Worm (Caenorhabditis elegans) whole organism, midembryonic: Measurements from ENCODE around the gene Y48B6A.13.
A peak's percentile ranks its signal among the peaks of the same experiment; 100 is the strongest.

Source experiments
- T22C8.4 ChIP-seq: fragments of 200-800 bp; sonication (Bioruptor generic); IDR thresholded peaks from 2 replicates; pipeline ENCODE4 v1.3.6; 2022; ENCODE audit warnings: missing genetic modification characterization, missing compliant biosample characterization
- cog-1 ChIP-seq: sonication (generic microtip); optimal IDR thresholded peaks from 2 replicates; lab custom pipeline; 2016; ENCODE audit warnings: missing genetic modification characterization, missing compliant biosample characterization
- flt-1 ChIP-seq: fragments of 200-800 bp; sonication (Bioruptor generic); IDR thresholded peaks from 2 replicates; pipeline ENCODE4 v1.3.6; 2022; ENCODE audit warnings: missing genetic modification characterization, missing compliant biosample characterization
- klf-2 ChIP-seq: fragments of 200-800 bp; sonication (Bioruptor generic); conservative IDR thresholded peaks from 2 replicates; pipeline ENCODE4 v1.3.6; 2022; ENCODE audit warnings: missing genetic modification reagents, missing genetic modification characterization, missing compliant biosample characterization
- med-1 ChIP-seq: sonication (generic microtip); optimal IDR thresholded peaks from 2 replicates; lab custom pipeline; 2017; ENCODE audit warnings: missing genetic modification characterization, mild to moderate bottlenecking, missing compliant biosample characterization, antibody characterized with exemption, missing genetic modification reagents; ENCODE audit not compliant: insufficient read depth
- ref-1 ChIP-seq: fragments of 200-800 bp; sonication (Bioruptor generic); conservative IDR thresholded peaks from 2 replicates; pipeline ENCODE4 v1.3.6; 2022; ENCODE audit warnings: missing genetic modification reagents, missing genetic modification characterization, missing compliant biosample characterization
- tab-1 ChIP-seq: fragments of 200-800 bp; sonication (Bioruptor generic); IDR thresholded peaks from 2 replicates; pipeline ENCODE4 v1.3.6; 2022; ENCODE audit warnings: missing genetic modification characterization, missing compliant biosample characterization
- ztf-23 ChIP-seq: fragments of 200-800 bp; sonication (Bioruptor generic); IDR thresholded peaks from 2 replicates; pipeline ENCODE4 v1.3.6; 2022; ENCODE audit warnings: missing genetic modification reagents, missing genetic modification characterization, missing compliant biosample characterization
- ztf-29 ChIP-seq: fragments of 200-800 bp; sonication (Bioruptor generic); IDR thresholded peaks from 2 replicates; pipeline ENCODE4 v1.3.6; 2022; ENCODE audit warnings: missing genetic modification reagents, missing genetic modification characterization, missing compliant biosample characterization

Y48B6A.13 gene

DNA sequence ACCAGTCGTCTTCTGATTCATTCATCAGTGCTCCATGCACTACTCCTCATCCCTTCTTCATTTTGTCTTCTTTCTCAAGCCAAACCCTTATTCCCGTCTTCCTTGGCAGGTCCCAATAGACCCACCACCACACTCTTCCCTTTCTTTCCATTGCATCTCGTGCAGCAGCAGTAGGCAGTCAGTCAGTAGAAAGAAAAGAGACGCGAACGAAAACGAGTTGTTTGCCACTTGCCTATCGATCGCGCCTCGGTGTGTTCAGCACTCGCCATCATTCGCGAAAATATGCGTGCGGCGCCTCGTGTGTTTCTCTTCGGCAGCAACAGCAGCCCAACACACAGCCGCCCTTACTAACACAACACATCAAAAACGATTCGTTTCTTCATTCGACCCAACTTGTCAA lies 23.4 kb upstream of the Y48B6A.13 start:
- TF ChIP-seq T22C8.4 (peak; percentile 61; the same call in 1 of the 2 replicates), med-1 (peak; percentile 13), ztf-29 (GFP tag; lab: Robert Waterston, UW) (0 out of 2 replicates have a peak, but pooled peaks have one; percentile 5), ztf-23 (GFP tag; lab: Robert Waterston, UW) (peak; percentile 57; the same call in 1 of the 2 replicates), ref-1 (GFP tag; lab: Robert Waterston, UW) (no peak), flt-1 (GFP tag; lab: Robert Waterston, UW) (peak; percentile 71; the same call in 1 of the 2 replicates), klf-2 (GFP tag; lab: Robert Waterston, UW) (no peak)

DNA sequence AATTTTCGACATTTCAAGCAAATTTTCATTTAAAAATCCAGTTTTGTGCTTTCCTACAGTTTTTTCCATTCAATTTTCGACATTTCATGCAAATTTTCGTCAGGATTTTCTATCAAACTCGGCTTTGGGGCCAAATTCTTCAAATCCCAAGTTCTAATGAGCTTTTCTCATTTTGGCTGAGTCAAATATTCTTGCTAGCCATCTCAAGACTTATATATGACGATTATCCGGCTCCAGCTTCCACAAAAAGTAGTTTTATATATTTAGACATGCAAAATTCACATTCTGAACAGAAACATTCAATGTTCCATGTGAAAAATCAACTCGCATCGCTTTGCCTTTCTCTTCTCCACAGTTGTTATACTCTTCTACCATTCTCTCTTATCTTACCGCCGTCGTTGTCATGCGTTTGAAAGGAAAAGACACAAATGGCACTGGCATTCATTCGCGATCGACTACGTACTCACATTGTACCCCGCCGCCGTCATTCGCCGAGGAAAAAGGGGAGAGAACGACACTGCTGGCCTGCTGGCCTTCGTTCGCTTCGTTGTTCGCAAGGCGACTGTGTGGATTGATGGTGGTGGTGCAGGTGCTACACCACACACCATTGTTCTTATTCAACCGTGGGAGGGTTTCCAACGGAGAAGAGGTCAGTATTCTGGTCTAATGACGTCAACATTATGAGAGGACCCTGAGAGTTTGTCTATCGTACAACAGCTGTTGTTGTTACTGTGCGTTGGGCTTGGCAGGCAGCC lies 21.9 kb upstream of the Y48B6A.13 start:
- TF ChIP-seq med-1 (peak; percentile 24), flt-1 (GFP tag; lab: Robert Waterston, UW) (peak; percentile 69), ztf-29 (GFP tag; lab: Robert Waterston, UW) (no peak), T22C8.4 (no peak), cog-1 (tag; lab: Kevin White, UChicago) (no peak), ztf-23 (GFP tag; lab: Robert Waterston, UW) (no peak), ref-1 (GFP tag; lab: Robert Waterston, UW) (no peak), klf-2 (GFP tag; lab: Robert Waterston, UW) (no peak)

DNA sequence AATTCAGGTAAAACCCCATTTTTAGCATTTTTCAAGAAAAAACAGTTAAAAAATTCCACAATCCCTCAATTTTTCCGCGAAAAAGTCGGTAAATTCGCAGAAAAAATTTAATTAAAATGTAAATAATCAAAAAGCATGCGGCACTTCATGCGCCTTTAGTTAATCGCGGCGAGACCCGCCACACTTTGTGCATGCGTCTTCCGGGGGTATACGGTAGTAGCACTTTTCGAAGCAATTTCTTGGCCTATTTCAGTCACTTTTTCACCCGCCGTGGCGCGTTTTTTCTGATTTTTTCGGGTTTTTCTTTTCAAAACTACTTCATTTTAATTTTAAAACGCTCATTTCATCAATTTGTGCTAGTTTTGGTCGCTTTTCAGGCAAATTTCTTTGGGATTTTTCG lies 21.2 kb upstream of the Y48B6A.13 start:
- TF ChIP-seq T22C8.4: no peak
- TF ChIP-seq tab-1 (GFP tag; lab: Robert Waterston, UW): no peak
- no peak for TF ChIP-seq ztf-23 (GFP tag; lab: Robert Waterston, UW)
- no peak for TF ChIP-seq flt-1 (GFP tag; lab: Robert Waterston, UW)
- no peak for TF ChIP-seq ref-1 (GFP tag; lab: Robert Waterston, UW)
- no peak for TF ChIP-seq ztf-29 (GFP tag; lab: Robert Waterston, UW)
- no peak for TF ChIP-seq klf-2 (GFP tag; lab: Robert Waterston, UW)
- no peak for TF ChIP-seq med-1
- TF ChIP-seq cog-1 (tag; lab: Kevin White, UChicago): no peak

DNA sequence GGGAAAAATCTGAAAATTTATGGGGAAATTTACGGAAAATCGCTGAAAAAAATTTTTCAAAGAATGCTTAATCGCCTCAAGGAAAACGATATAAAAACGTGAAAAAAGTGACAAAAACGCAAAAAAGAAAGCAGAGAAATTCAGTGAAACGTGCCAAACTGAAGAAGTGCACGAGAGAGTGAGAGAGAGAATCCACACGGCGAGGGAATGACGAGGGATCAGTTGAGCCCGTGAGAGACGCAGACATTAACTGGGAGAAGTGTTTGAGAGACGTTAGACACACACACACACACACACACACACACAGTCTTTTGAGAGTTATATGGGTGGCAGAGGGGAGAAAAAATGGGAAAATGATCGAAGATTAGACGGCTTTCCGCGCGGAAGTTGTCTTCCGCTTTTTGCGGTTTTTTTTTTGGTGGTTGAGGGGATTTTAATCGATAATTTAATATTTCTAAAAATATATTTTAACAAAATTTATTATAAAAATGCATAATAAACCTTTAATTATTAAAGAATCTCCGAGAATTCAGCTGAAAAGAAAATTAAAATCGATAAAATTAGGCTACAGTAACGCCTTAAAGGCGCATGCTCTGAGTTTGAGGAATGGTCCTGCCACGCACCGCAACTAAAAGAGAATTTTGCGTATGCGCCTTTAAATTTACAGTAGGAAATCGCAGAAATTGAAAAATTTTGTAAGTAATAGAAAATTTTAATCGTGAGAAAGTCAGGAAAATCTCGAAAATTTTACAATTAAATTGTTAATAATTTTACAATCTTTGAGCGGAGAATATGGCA lies 18.6 kb upstream of the Y48B6A.13 start:
- TF ChIP-seq ztf-29 (GFP tag; lab: Robert Waterston, UW) (no peak), klf-2 (GFP tag; lab: Robert Waterston, UW) (no peak), ref-1 (GFP tag; lab: Robert Waterston, UW) (no peak), T22C8.4 (no peak), tab-1 (GFP tag; lab: Robert Waterston, UW) (no peak), flt-1 (GFP tag; lab: Robert Waterston, UW) (no peak), med-1 (no peak), ztf-23 (GFP tag; lab: Robert Waterston, UW) (no peak), cog-1 (tag; lab: Kevin White, UChicago) (no peak)

DNA sequence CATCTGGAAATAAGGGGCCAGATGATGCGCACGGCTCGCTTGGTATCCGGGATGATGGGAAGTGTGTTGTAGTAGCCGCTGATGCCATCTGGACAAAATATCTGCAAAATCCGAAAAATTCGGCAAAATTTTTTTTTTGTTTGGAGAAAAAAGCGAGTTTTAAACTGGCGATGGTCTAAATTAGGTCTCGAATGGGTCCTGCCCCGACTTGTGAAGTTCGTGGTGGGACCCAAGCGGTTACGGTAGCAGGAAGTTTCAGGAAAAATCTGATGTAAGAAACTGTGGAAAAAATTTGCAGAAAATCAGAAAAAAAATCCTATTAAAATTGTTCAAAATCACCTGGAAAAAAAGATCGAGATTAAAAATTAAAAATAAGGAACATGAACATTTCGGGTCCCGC lies 17.4 kb upstream of the Y48B6A.13 start, which contains the start of gene jmjd-2:
jmjd-2 (minus strand) TSS at position 101 of the 400 bp plus-strand sequence.
- TF ChIP-seq klf-2 (GFP tag; lab: Robert Waterston, UW): no peak

DNA sequence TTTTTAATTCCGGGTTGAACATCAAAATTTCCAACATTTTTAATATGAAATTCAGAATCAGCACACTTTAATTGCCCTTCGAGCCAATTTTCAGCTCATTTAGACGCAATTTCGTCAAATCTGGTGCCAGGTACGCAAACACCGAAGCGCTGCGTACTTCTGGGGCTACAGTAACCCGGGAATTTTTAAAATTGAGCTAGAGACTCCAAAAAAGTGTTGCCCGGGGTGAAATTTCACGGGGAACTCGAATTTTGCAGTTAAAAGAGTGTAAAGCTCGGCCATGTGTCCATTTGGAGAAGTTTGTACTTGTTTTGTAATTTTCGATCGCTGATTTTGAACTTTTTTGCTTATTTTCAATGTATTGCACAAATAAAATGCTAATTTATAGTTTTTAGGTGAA lies 16.2 kb upstream of the Y48B6A.13 start:
- TF ChIP-seq ztf-23 (GFP tag; lab: Robert Waterston, UW) (no peak), ref-1 (GFP tag; lab: Robert Waterston, UW) (no peak), tab-1 (GFP tag; lab: Robert Waterston, UW) (no peak)

DNA sequence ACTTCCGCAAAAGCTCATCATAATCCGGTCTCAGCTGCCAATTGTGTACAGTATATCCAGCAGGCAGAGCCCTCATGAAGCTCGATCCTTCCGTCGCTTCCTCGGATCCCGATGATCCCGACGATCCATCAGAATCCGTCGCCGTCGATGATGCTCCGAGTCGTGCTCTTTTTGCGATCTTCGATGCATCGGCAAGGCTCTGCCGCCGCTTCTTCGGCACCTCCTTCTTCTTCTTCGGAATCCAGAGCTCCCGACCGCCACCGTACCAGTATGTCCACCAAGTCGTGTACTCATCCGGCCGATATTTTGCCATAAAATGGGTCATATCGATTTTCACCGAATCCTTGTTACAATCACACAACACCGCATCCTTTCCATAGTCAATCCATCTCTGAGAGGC lies 13.8 kb upstream of the Y48B6A.13 start:
- no peak for TF ChIP-seq med-1
- no peak for TF ChIP-seq ztf-23 (GFP tag; lab: Robert Waterston, UW)
- no peak for TF ChIP-seq klf-2 (GFP tag; lab: Robert Waterston, UW)
- TF ChIP-seq ref-1 (GFP tag; lab: Robert Waterston, UW): no peak
- TF ChIP-seq T22C8.4: no peak
- TF ChIP-seq ztf-29 (GFP tag; lab: Robert Waterston, UW): no peak
- no peak for TF ChIP-seq cog-1 (tag; lab: Kevin White, UChicago)
- no peak for TF ChIP-seq flt-1 (GFP tag; lab: Robert Waterston, UW)
- no peak for TF ChIP-seq tab-1 (GFP tag; lab: Robert Waterston, UW)

DNA sequence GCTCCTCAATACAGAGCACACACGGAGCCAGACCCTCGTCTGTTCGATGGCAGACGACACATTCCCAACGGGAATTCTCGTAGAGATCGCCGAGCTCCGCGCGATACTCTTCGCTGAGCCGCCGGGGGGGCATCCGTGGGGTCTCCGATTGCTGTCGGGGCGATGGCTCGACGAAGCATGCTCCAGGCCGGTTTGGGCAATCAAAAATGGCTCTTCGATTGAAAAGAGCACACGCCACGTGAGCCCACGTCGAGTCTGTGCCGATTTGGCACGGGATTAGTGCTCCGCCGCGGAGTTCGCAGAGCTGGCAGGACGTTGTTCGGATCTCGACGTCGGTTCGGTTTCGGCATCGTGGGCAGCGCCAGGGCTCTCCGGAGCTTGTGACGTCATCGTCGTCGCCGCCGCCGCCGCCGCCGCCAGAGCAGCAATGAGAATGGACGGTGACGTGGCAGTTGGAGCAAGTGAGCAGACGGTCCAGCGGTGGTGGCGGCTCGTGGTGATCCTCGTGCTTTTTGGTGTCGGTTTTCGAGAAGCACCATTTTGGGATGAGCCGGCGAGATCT lies 11.3 kb upstream of the Y48B6A.13 start:
- no peak for TF ChIP-seq T22C8.4
- 0 out of 2 replicates have a peak, but pooled peaks have one; percentile 40 for TF ChIP-seq flt-1 (GFP tag; lab: Robert Waterston, UW)

DNA sequence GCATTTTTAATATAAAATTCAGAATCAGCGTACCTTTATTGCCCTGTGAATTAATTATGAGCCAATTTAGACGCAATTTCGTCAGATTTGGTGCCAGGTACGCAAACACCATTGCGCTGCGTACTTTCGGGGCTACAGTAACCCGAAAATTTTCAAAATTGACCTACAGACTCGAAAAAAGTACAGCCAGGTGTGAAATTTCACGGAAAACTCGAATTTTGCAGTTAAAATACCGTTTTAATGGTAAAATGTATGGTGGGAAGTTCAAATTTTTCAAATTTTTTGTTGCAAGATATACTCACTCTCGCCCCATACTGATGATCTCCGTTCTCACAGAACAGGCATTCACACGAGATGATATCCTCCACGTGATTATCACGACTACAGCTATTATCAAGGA lies 10.5 kb upstream of the Y48B6A.13 start:
- TF ChIP-seq flt-1 (GFP tag; lab: Robert Waterston, UW) (no peak), ztf-29 (GFP tag; lab: Robert Waterston, UW) (no peak), klf-2 (GFP tag; lab: Robert Waterston, UW) (no peak), ref-1 (GFP tag; lab: Robert Waterston, UW) (no peak), cog-1 (tag; lab: Kevin White, UChicago) (no peak), ztf-23 (GFP tag; lab: Robert Waterston, UW) (no peak), med-1 (no peak), T22C8.4 (no peak), tab-1 (GFP tag; lab: Robert Waterston, UW) (no peak)
